Worm (Caenorhabditis elegans) whole organism, midembryonic: ENCODE data around the gene fbxa-56.

Source experiments
- cog-1 ChIP-seq: sonication (generic microtip); optimal IDR thresholded peaks from 2 replicates; lab custom pipeline; 2016; ENCODE audit warnings: missing genetic modification characterization, missing compliant biosample characterization
- klf-2 ChIP-seq: fragments of 200-800 bp; sonication (Bioruptor generic); conservative IDR thresholded peaks from 2 replicates; pipeline ENCODE4 v1.3.6; 2022; ENCODE audit warnings: missing genetic modification reagents, missing genetic modification characterization, missing compliant biosample characterization
- ref-1 ChIP-seq: fragments of 200-800 bp; sonication (Bioruptor generic); conservative IDR thresholded peaks from 2 replicates; pipeline ENCODE4 v1.3.6; 2022; ENCODE audit warnings: missing genetic modification reagents, missing genetic modification characterization, missing compliant biosample characterization

DNA sequence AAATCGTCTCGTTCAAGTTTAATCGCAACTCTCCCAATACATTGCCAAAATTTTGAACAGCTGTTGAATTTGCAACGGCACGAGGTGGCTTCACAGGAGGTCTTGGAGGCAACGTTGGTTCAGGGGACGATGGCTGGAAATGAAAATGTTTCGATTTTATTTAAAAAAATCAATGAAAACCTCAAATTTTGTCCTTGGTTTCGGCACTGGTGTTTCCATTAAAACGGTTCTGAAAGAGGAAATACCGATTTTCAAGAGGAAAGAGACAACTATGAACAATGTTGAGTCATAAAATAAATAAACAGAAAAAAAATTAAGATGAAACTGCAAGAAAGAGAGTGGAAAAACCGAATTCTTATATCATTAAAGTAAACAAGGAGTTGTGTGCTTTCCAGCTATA is 30.6 kb downstream of the fbxa-56 start, which contains the start of gene F23H11.4:
- no peak for TF ChIP-seq cog-1 (tag; lab: Kevin White, UChicago)
- no peak for TF ChIP-seq klf-2 (GFP tag; lab: Robert Waterston, UW)
- no peak for TF ChIP-seq ref-1 (GFP tag; lab: Robert Waterston, UW)
